Comparison of ENCODE assay signal across 2 fruit fly cellular contexts in genomic region chr2L:14664361-14664760, dm6.
TF ChIP-seq lines count a peak whose summit lies in the region.

No protein-coding gene starts in this region.

- no peak for TF ChIP-seq CTCF in whole organism, embryonic (GFP tag; optimal IDR thresholded peaks at IDR 0.05; lab: Kevin White, UChicago)

TF ChIP-seq in whole organism, adult, 20 proteins besides CTCF, POLR2A, EP300 and RAD21:
- no peak for TF ChIP-seq toe (GFP tag; optimal IDR thresholded peaks at IDR 0.05; lab: Kevin White, UChicago)
- TF ChIP-seq CG5204 (GFP tag; optimal IDR thresholded peaks at IDR 0.05; lab: Kevin White, UChicago) = no peak
- TF ChIP-seq tj (GFP tag; optimal IDR thresholded peaks at IDR 0.05; lab: Kevin White, UChicago) = peak; percentile 99
- TF ChIP-seq Mnt (GFP tag; optimal IDR thresholded peaks at IDR 0.05; lab: Kevin White, UChicago) = no peak
- TF ChIP-seq cnc (optimal IDR thresholded peaks at IDR 0.05; lab: Kevin White, UChicago) = no peak

TF ChIP-seq in whole organism, embryonic, 481 proteins besides CTCF, POLR2A, EP300 and RAD21:
- TF ChIP-seq CG9817 (tag; optimal IDR thresholded peaks at IDR 0.05; lab: Kevin White, UChicago) = no peak
- TF ChIP-seq CG14860 (GFP tag; IDR thresholded peaks at IDR 0.05; lab: Robert Waterston, UW; ENCODE audit: partially characterized antibody) = 0 out of 3 replicates have a peak, but pooled peaks have one; percentile 28
TF ChIP-seq in whole organism, embryonic: peak in this region for 1.
